Fruit fly (Drosophila melanogaster): Measurements from ENCODE around the gene cocoon.
A peak's percentile ranks its signal among the peaks of the same experiment; 100 is the strongest.

Gene cocoon

DNA sequence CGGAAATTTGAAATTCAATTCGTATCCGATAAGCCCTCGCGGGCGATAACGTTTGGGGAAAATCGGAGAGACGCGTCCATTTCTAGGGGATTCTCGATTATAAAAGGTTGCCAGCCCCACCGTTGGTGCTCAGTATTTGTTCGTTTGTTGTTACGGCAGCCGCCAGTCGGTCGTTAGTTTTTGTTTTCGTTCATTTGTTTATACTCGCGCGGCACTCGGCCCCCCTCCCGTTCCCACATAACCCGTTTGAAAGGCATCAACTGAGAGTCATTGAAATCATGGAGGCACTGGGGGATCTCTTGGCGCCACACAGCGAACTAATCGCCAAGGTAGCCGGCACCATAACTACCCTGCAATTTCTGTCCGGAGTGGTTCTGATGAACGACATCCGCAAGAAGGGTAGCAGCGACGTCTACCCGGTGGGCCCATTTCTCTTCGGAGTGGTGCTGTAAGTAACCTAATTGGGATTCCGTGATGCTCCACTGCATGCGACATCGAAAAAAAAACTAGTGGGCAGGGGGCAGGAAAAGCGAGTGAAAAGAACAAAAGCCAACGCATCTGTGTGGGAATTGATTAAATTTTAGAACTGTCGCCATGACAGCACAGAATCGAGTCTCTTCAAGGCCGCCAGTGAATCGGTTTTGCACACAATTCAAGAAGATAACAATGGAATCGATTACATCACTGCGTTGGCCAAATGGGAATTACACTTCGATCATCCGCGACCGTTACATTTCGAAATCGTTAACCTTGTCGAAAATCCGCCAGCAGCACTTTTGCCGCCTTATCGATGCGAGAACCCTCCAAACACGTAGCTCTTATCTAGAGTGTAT is 27.1 kb upstream of the cocoon start, which contains the start of gene CG7272 (continued):
- no peak for TF ChIP-seq nerfin-2 (GFP tag; IDR thresholded peaks at IDR 0.05; ENCODE audit: partially characterized antibody)
- TF ChIP-seq CG7928 (GFP tag; optimal IDR thresholded peaks at IDR 0.05) = no peak
- no peak for TF ChIP-seq cato (GFP tag; optimal IDR thresholded peaks at IDR 0.05; ENCODE audit: borderline replicate concordance)
- no peak for TF ChIP-seq CG30020 (tag; optimal IDR thresholded peaks at IDR 0.05)
- TF ChIP-seq sima (GFP tag; optimal IDR thresholded peaks at IDR 0.05) = no peak
- TF ChIP-seq Sox102F (GFP tag; optimal IDR thresholded peaks at IDR 0.05) = no peak
- no peak for TF ChIP-seq CG15479 (GFP tag; optimal IDR thresholded peaks at IDR 0.05)
- TF ChIP-seq ase (GFP tag; IDR thresholded peaks at IDR 0.05) = no peak
- TF ChIP-seq CG7745 (tag; optimal IDR thresholded peaks at IDR 0.05) = no peak
- no peak; the same call in 1 of the 2 replicates for TF ChIP-seq CG10366 (GFP tag; IDR thresholded peaks at IDR 0.05)
- no peak for TF ChIP-seq CG12391 (tag; optimal IDR thresholded peaks at IDR 0.05)
- no peak for TF ChIP-seq Hr3 (GFP tag; optimal IDR thresholded peaks at IDR 0.05)
- TF ChIP-seq danr (GFP tag; IDR thresholded peaks at IDR 0.05) = no peak
- TF ChIP-seq CG30403 (GFP tag; optimal IDR thresholded peaks at IDR 0.05) = no peak
- no peak for TF ChIP-seq tio (GFP tag; optimal IDR thresholded peaks at IDR 0.05)
- no peak for TF ChIP-seq CG15011 (GFP tag; optimal IDR thresholded peaks at IDR 0.05)
- no peak for TF ChIP-seq p53 (GFP tag; optimal IDR thresholded peaks at IDR 0.05)
- no peak for TF ChIP-seq CG10147 (GFP tag; optimal IDR thresholded peaks at IDR 0.05)
- TF ChIP-seq jigr1 (GFP tag; IDR thresholded peaks at IDR 0.05) = no peak
- no peak for TF ChIP-seq CG10431 (GFP tag; optimal IDR thresholded peaks at IDR 0.05)
- TF ChIP-seq fd3F (GFP tag; optimal IDR thresholded peaks at IDR 0.05) = no peak
- TF ChIP-seq Tbp (GFP tag; optimal IDR thresholded peaks at IDR 0.05) = no peak
- TF ChIP-seq bcd (GFP tag; optimal IDR thresholded peaks at IDR 0.05) = no peak
- no peak for TF ChIP-seq twi (tag; optimal IDR thresholded peaks at IDR 0.05)
- TF ChIP-seq CG4854 (GFP tag; optimal IDR thresholded peaks at IDR 0.05) = no peak
- TF ChIP-seq CG10462 (GFP tag; optimal IDR thresholded peaks at IDR 0.05) = no peak
- no peak for TF ChIP-seq dan (GFP tag; IDR thresholded peaks at IDR 0.05)
- peak; percentile 39 for TF ChIP-seq CG8924 (tag; optimal IDR thresholded peaks at IDR 0.05)
- no peak for TF ChIP-seq en (GFP tag; optimal IDR thresholded peaks at IDR 0.05)
- TF ChIP-seq CG8944 (GFP tag; optimal IDR thresholded peaks at IDR 0.05) = no peak
- no peak for TF ChIP-seq Bdp1 (GFP tag; optimal IDR thresholded peaks at IDR 0.05)
- no peak for TF ChIP-seq tgo (GFP tag; IDR thresholded peaks at IDR 0.05)
- peak; percentile 78 for TF ChIP-seq CG15514 (GFP tag; optimal IDR thresholded peaks at IDR 0.05)
- no peak for TF ChIP-seq Abd-B (GFP tag; optimal IDR thresholded peaks at IDR 0.05)
- peak; percentile 20 for TF ChIP-seq BEAF-32 (GFP tag; optimal IDR thresholded peaks at IDR 0.05)
- peak; percentile 32; the same call in 1 of the 2 replicates for TF ChIP-seq Xrp1 (GFP tag; IDR thresholded peaks at IDR 0.05)
- no peak for TF ChIP-seq CG5180 (GFP tag; optimal IDR thresholded peaks at IDR 0.05)
- no peak for TF ChIP-seq lola (GFP tag; optimal IDR thresholded peaks at IDR 0.05)
- peak; percentile 22 for TF ChIP-seq CG9797 (GFP tag; optimal IDR thresholded peaks at IDR 0.05)
- no peak for TF ChIP-seq cad (GFP tag; optimal IDR thresholded peaks at IDR 0.05)
- no peak for TF ChIP-seq Ets65A (GFP tag)
- TF ChIP-seq CG9215 (GFP tag; IDR thresholded peaks at IDR 0.05) = no peak
- peak; percentile 7 for TF ChIP-seq unpg (GFP tag; optimal IDR thresholded peaks at IDR 0.05)
- TF ChIP-seq MTF-1 (GFP tag; optimal IDR thresholded peaks at IDR 0.05; ENCODE audit: borderline replicate concordance) = peak; percentile 14
- peak; percentile 27 for TF ChIP-seq CG15269 (tag; optimal IDR thresholded peaks at IDR 0.05)
- peak; percentile 15; the same call in 1 of the 2 replicates for TF ChIP-seq Drgx (GFP tag; IDR thresholded peaks at IDR 0.05)
- peak; percentile 19 for TF ChIP-seq ATbp (GFP tag; optimal IDR thresholded peaks at IDR 0.05)
- no peak for TF ChIP-seq CG16863 (GFP tag; optimal IDR thresholded peaks at IDR 0.05)
- TF ChIP-seq gsb-n (tag; optimal IDR thresholded peaks at IDR 0.05) = no peak
